Worm (Caenorhabditis elegans): Measurements from ENCODE around the gene K07D4.4.

DNA sequence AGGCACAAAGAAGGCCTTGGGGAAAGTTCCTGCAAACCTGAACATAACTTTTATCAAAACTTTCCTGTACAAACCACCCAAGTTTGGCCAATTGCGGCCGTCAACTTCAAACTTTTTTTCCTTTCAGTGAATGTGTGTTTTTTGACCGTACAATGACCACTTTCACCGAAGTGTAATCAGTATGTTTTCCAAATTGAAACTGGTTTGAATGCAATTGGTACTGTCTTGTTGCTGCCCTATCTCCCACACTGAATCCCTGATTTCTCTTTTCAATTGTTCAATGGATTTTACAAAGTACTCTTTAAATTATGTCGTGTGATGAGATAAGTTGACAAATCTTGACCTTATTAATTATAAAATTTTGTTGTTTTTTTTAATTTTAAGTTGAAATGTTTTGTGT, 31.8 kb downstream of the K07D4.4 start:
- TF ChIP-seq C38D4.7 (GFP tag; optimal IDR thresholded peaks at IDR 0.05) (no peak), pqm-1 (tag; optimal IDR thresholded peaks at IDR 0.05) (no peak), T23F11.4 (GFP tag; optimal IDR thresholded peaks at IDR 0.05) (no peak), eyg-1 (tag; optimal IDR thresholded peaks at IDR 0.05) (no peak), unc-55 (GFP tag; optimal IDR thresholded peaks at IDR 0.05) (no peak), pag-3 (tag; optimal IDR thresholded peaks at IDR 0.05; ENCODE audit: borderline replicate concordance) (no peak)

All from whole organism, late embryonic.